Fruit fly (Drosophila melanogaster): ENCODE results near the gene LeuRS.

The LeuRS gene

DNA sequence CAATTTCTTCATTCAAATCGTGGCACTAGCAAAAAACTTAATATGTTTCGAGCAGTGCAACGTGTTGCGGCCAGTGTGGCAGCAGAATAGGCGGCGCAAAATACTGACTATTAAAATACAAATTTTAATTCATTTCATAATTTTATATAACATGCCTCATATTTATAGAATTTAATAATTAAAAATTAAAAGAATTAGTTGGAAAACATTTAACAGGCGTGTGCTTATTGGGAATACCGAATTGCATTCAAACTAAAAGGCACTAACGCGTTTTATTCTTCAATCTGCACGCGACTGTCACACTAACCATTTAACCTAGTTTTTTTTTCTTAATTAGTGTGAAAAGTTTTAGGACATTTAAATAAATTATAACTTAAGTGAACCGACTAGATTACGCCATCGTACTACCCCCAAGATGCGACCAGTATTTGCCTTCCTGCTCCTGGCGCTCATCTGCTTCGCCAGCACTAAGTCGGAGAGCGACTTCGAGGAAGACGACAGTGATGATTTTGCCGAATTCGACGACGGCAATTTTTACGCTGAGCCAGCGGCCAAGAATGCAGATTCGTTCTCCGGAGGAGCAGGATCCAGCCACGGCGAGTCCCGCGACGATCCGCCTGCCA lies at the start of gene LeuRS, which contains the start of gene CG17593:
Gene LeuRS, minus strand, starts transcription at position 88 of the 623 bp plus-strand sequence.
Gene CG17593, plus strand, starts transcription at position 304 of the 623 bp plus-strand sequence.
- TF ChIP-seq CG17801 (GFP tag; optimal IDR thresholded peaks at IDR 0.05; ENCODE audit: partially characterized antibody), result no peak

DNA sequence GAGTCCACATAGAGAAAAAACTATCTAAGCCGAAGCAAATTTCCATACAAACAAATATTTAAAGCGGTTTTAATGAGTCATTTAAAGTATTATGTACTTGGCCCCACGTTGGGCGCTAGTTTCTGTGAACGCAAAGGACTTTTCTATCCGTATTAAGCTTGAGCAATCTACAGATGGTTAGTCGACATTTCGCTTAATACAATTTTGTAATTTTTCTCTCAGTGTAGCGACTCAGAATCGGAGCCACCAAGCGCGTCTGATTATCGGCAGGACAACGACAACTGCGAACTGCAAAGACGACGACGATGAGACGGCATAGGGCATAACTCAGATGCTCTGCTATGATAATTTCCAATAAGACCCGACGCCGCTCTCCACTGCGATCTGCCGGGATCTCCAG lies 48.0 kb upstream of the LeuRS start:
- no peak for TF ChIP-seq CG17801 (GFP tag; optimal IDR thresholded peaks at IDR 0.05; ENCODE audit: partially characterized antibody)

DNA sequence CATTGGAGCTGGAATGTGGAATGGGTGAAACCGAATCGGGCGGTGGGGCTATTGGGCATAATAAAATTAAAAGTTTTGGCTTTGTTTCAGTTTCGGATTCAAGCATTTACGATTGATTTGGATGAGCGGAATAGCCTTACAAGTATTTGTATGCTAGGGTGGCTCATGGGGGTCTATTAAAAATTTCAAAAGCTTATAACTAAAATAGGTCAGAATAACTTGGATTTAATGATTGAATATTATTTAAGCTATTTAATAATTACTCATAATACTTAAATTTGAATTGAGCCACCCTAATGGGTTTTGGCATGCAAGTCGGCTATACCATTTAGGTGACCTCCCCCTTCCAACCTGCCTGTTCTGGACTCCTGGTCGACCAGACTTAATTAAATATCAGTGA lies 45.2 kb upstream of the LeuRS start:
- no peak for TF ChIP-seq CG17801 (GFP tag; optimal IDR thresholded peaks at IDR 0.05; ENCODE audit: partially characterized antibody)

DNA sequence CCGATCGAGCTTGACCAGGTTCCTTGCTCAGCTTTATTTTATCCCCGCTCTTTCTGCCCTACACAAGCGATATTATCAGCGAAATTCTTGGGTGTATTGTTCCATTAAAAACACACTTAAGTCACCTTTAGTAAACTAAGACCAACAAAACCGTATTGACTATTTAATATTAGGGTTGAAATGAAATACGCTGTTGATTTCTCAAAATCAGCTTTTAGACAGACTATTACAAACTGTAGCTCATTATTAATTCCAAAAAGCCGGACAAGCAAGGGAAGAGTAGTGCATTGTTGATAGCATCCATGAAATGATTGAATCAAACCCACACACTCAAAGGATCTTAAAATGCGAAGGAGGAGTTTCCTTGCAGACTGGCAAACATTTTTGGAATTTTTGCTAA lies 43.8 kb upstream of the LeuRS start:
- no peak for TF ChIP-seq CG17801 (GFP tag; optimal IDR thresholded peaks at IDR 0.05; ENCODE audit: partially characterized antibody)

DNA sequence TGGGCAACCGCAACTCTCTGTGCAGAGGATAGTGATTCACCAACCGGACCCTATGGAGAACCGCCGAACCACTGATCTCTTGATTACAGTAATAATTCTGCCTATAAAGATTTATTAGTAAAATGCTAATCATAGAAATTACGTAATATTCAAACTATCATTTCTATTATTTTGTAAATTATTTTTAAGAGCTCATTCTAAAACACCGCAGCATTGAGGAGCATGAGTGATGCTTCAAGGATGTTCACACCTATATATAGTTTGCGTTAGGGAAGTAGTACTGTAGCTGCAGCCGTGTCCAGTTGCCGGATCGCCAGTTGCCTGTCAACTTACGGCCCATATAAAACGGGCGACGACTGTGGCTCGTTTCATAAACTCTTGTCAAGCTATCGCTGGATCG lies 43.0 kb upstream of the LeuRS start:
- no peak for TF ChIP-seq CG17801 (GFP tag; optimal IDR thresholded peaks at IDR 0.05; ENCODE audit: partially characterized antibody)

DNA sequence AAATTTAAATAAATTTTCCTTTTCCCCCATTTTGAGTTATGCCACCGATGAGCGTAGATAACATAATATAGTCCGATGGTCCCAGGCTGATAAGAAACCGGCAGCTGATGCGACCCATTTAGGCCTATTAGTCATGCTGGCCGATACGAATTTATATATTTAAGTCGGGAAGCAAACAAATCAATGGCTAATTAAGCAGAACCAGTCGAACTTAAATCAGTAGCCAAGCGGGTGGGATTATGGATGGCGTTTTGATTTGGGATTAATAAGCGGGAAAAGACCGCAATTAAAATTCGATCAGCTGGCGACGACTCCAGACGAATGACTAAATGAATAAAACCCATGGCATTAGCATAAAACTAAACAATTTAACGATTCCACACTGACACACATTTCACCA lies 42.5 kb upstream of the LeuRS start:
- TF ChIP-seq CG17801 (GFP tag; optimal IDR thresholded peaks at IDR 0.05; ENCODE audit: partially characterized antibody), result no peak

DNA sequence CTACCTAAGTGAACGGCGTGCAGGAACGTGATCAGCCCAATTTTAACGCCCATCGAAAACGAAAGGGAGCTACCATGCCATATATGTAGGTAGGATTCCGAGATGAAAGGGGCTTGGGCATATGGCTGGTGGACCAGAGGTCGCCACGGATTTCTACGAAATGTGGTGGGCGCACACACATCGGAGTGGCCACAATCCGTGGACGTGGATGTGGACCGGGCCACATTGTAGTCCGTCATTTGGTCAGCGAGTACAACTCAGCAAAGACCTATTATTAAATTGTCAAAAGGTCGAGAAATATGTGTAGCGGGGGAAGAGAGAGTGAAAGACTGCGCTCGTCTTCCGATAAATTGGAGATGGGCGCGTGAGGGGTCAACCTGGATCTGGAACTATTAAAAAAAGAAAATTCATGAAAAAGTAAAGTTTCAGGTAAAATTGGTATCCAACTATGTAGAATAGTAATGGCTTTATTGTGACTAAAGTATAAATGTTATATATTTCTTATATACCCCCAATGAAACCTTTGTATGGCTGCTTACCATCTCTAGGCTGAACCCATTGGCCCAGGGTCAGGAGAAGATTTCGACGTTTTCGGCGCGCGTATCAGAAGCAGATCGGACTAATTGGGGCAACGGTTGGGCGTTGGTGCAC lies 41.1 kb upstream of the LeuRS start:
- TF ChIP-seq CG17801 (GFP tag; optimal IDR thresholded peaks at IDR 0.05; ENCODE audit: partially characterized antibody), result no peak

DNA sequence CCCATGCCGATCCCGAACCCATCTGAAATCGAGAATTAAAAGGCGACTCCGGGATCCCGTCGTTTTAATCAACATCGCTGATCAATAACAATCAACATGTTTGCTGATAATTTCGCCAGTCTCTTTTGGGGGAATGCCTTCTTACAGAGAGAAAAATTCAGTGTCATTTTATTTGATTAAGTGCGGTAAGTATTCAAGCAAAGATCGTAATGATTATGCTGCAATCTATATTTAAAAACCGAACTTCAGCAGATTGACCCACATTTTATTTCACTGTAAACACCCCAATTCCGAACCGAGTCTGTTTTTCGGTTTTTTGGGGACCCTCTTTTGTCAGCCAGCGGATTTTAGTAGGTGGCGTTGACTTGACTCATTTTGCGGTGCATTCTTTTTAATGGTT lies 39.4 kb upstream of the LeuRS start:
- TF ChIP-seq CG17801 (GFP tag; optimal IDR thresholded peaks at IDR 0.05; ENCODE audit: partially characterized antibody), result no peak

DNA sequence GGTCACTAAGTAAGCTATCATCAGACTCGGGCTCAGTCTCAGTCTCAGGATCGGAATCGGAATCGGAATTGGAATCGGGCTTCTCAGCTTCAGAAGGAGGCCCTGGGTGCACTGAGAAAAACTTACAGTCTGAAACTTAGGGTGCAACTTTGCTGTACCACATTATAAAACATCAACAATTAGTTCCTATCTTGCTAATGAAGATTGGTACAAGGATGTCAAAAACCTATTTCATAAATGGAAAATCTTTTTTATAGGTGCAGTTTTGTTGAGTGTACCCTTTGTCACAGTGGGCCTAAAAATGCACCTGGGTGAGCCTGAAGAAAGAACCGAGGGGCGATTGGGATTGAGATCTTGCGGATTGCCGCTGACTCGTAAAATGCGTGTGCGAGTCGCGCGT lies 38.3 kb upstream of the LeuRS start:
- no peak for TF ChIP-seq CG17801 (GFP tag; optimal IDR thresholded peaks at IDR 0.05; ENCODE audit: partially characterized antibody)

DNA sequence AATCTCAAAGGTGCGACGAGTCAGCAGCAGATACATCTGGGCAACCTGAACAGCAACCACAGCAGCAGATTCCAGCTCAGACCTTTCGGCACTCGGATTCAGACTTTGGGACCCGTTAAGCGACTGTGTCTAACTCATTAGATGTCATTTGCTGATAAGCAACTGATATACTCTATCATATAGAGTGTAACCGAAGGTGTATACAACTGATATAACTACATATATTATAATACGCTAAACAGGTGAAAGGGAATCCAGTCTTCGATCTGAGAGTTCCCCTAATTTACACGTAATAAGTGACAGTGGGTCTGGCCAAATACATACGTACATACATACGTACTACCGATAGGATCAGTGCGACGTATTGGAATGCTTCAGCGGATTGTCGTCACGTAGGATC lies 36.1 kb upstream of the LeuRS start:
- no peak for TF ChIP-seq CG17801 (GFP tag; optimal IDR thresholded peaks at IDR 0.05; ENCODE audit: partially characterized antibody)

DNA sequence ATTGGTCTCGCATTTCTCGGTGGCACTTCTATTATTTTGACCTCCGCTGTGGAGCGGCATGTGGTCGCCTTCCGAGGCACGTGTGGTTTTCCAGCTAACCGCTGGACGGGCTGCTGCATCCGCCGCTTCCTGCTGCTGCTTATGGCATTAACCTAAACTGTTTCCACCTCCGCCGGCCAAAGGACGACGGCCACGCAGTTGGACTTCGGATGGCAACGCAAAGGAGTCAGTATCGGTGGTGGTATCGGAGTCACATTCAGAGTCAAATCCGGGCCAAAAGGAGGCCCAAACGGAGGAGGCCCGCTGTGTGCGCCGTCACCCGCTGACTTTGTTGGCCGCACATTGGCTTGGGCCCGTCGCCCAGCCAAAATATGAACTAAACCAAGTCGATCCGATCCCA lies 35.3 kb upstream of the LeuRS start:
- no peak for TF ChIP-seq CG17801 (GFP tag; optimal IDR thresholded peaks at IDR 0.05; ENCODE audit: partially characterized antibody)

DNA sequence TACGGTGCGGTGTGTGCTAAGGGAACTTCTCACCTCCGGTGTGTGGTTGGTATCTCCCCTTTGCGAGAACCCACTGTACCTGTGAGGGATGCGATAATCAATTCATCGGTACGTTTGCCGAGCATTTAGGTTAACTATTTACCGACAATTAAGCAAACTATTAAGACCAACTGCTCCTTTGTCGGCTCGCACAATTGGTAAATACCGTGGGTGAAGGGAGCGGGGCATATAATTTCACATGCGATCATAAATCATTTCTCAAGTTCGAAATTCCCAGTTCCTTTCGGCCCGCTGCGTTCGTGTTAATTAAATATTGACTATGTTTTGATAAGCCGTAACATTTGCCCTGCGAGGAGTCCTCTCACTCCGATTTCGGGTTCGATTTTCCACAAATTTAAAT lies 34.4 kb upstream of the LeuRS start:
- no peak for TF ChIP-seq CG17801 (GFP tag; optimal IDR thresholded peaks at IDR 0.05; ENCODE audit: partially characterized antibody)

DNA sequence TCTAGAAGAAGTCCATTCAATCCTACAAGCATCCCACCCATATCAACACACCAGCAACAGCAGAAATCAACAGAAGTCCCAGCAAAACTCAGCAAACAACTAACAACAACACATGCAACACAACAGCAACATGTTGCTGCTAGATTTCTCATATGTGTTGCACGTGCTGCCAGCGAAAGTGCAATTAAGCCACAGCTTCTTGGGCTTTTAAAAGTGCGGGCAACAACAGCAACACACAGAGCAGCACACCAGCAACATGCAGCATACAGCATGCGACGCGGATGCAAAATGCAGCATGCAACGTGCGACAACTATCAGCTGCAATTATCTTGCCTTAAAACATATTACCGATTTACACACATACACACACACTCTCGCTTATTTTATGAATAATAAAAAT lies 33.1 kb upstream of the LeuRS start:
- no peak for TF ChIP-seq CG17801 (GFP tag; optimal IDR thresholded peaks at IDR 0.05; ENCODE audit: partially characterized antibody)

DNA sequence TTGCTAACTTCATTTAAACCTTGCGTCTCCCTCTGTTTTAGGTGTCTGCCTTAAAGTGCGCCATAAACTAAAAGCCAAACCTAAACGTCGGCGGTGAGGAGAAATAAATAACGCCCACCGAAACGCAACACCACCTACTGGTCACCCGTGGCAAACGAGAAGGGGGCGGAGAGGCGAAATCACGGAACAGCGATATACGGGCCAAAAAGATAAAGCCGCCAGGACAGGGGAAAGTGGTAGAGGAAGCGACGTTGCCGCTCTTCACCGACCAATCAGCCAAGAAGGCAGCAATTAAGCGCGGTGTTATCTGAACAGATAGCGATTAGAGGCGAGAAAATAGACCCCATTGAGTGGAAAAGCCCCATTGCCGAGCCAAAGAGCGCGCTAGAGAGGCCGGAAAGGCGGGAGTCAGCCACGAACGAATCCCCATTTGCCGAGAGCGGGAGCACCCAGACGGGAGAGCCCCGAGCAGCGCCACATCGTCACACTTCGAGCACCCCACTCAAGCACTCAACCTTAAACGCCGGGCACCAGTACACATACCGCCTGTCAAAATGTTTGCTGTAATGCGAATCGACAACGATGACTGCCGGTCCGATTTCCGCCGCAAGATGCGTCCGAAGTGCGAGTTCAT lies 30.7 kb upstream of the LeuRS start:
- TF ChIP-seq CG17801 (GFP tag; optimal IDR thresholded peaks at IDR 0.05; ENCODE audit: partially characterized antibody), result no peak

DNA sequence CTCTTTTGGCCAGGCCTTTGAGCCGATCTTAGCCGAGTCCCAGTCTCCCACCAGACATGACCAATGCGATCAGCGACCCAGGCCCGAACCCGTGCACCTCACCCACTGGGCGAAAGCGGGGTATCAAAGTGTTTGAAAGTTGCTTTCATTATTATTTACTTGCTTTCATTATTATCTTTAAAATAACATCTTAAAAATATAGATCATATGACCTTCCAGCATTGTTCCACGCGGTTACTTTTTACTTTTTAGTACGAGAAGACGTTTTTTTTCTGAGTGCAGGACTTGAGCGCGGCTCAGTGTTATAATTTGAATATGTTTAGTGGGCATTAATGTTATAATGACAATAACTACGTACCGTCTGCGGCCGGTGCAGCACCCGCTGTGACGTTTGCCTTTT lies 28.6 kb upstream of the LeuRS start:
- TF ChIP-seq CG17801 (GFP tag; optimal IDR thresholded peaks at IDR 0.05; ENCODE audit: partially characterized antibody), result no peak

DNA sequence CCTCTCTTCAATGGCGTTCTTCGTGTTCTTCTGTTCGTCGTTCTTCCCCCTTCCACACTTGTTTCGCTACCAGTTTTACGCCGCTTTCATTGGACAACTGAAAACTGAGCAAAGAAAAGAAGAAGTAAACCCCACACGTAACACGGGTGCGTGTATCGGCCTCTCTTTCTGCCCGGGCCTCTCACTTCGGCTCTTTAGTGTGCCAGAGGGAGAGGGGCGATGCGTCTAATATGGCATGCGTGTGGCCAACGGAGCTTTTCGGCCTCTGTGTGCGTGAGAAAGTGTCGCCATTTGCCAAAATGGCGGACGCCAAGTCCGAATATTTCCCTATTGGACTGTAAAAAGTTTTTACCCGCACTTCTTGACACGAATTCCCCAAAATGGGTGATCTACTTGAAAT lies 25.5 kb upstream of the LeuRS start:
- TF ChIP-seq CG17801 (GFP tag; optimal IDR thresholded peaks at IDR 0.05; ENCODE audit: partially characterized antibody), result no peak

All from ovary, adult (tissue).